Fruit fly (Drosophila melanogaster) whole organism, embryonic: ENCODE data around the gene Cep290.

Experiments used
- Antp ChIP-seq: fragments of 200-800 bp; sonication (Bioruptor generic); optimal IDR thresholded peaks from 3 replicates; lab custom pipeline; 2016; ENCODE audit warnings: missing biosample characterization, missing genetic modification characterization
- BEAF-32 ChIP-seq: fragments of 200-800 bp; sonication (Bioruptor generic); optimal IDR thresholded peaks from 3 replicates; lab custom pipeline; 2017; ENCODE audit warnings: missing biosample characterization, missing genetic modification characterization, mild to moderate bottlenecking, moderate library complexity, missing genetic modification reagents
- C15 ChIP-seq: fragments of 200-800 bp; sonication (Bioruptor generic); IDR thresholded peaks from 3 replicates; pipeline ENCODE4 v1.3.6; 2022; ENCODE audit warnings: missing biosample characterization, missing genetic modification characterization
- CG13624 ChIP-seq: fragments of 200-800 bp; sonication (Bioruptor generic); optimal IDR thresholded peaks from 2 replicates; lab custom pipeline; 2016; ENCODE audit warnings: missing biosample characterization, missing genetic modification characterization
- CG17359 ChIP-seq: fragments of 200-800 bp; sonication (Bioruptor generic); optimal IDR thresholded peaks from 3 replicates; lab custom pipeline; 2018; ENCODE audit warnings: missing biosample characterization, mild to moderate bottlenecking, missing genetic modification characterization, moderate library complexity
- CG17829 ChIP-seq: fragments of 200-800 bp; optimal IDR thresholded peaks from 2 replicates; lab custom pipeline; 2019; ENCODE audit warnings: missing biosample characterization, mild to moderate bottlenecking, missing genetic modification characterization, moderate library complexity
- CG17912 ChIP-seq: fragments of 200-800 bp; sonication (Bioruptor generic); optimal IDR thresholded peaks from 2 replicates; lab custom pipeline; 2018; ENCODE audit warnings: missing biosample characterization, mild to moderate bottlenecking, missing genetic modification characterization
- CG18764 ChIP-seq: fragments of 200-800 bp; sonication (Bioruptor generic); optimal IDR thresholded peaks from 3 replicates; lab custom pipeline; 2016; ENCODE audit warnings: missing biosample characterization, missing genetic modification characterization
- CG5180 ChIP-seq: fragments of 200-800 bp; sonication (Bioruptor generic); optimal IDR thresholded peaks from 3 replicates; lab custom pipeline; 2017; ENCODE audit warnings: missing biosample characterization, missing genetic modification characterization, mild to moderate bottlenecking, moderate library complexity, missing genetic modification reagents
- CG6683 ChIP-seq: fragments of 200-800 bp; sonication (Bioruptor generic); optimal IDR thresholded peaks from 2 replicates; lab custom pipeline; 2017; ENCODE audit warnings: missing biosample characterization, mild to moderate bottlenecking, missing genetic modification characterization, missing genetic modification reagents
- CG6765 ChIP-seq: fragments of 200-800 bp; sonication (Bioruptor generic); optimal IDR thresholded peaks from 3 replicates; lab custom pipeline; 2017; ENCODE audit warnings: missing biosample characterization, mild to moderate bottlenecking, missing genetic modification characterization
- CG7745 ChIP-seq: fragments of 200-800 bp; sonication (Bioruptor generic); optimal IDR thresholded peaks from 2 replicates; lab custom pipeline; 2018; ENCODE audit warnings: missing biosample characterization, mild to moderate bottlenecking, missing genetic modification characterization, moderate library complexity
- Chrac-16 ChIP-seq: fragments of 200-800 bp; sonication (Bioruptor generic); optimal IDR thresholded peaks from 3 replicates; lab custom pipeline; 2016; ENCODE audit warnings: missing biosample characterization, missing genetic modification characterization
- Dbx ChIP-seq: fragments of 200-800 bp; sonication (Bioruptor generic); IDR thresholded peaks from 3 replicates; pipeline ENCODE4 v1.3.6; 2022; ENCODE audit warnings: missing biosample characterization, missing genetic modification characterization
- Deaf1 ChIP-seq: fragments of 200-800 bp; optimal IDR thresholded peaks from 3 replicates; lab custom pipeline; 2019; ENCODE audit warnings: missing biosample characterization, mild to moderate bottlenecking, missing genetic modification characterization, moderate library complexity
- Doc3 ChIP-seq: fragments of 200-800 bp; sonication (Bioruptor generic); IDR thresholded peaks from 3 replicates; pipeline ENCODE4 v1.3.6; 2022; ENCODE audit warnings: missing biosample characterization, missing genetic modification characterization; ENCODE audit not compliant: partially characterized antibody
- Ets65A ChIP-seq: fragments of 200-800 bp; sonication (Bioruptor generic); peaks from one replicate; lab custom pipeline; 2016; ENCODE audit warnings: missing biosample characterization, missing genetic modification characterization
- Fer3 ChIP-seq: fragments of 200-800 bp; sonication (Bioruptor generic); optimal IDR thresholded peaks from 2 replicates; lab custom pipeline; 2018; ENCODE audit warnings: missing biosample characterization, mild to moderate bottlenecking, missing genetic modification characterization, moderate library complexity
- Lpt ChIP-seq: fragments of >200 bp; optimal IDR thresholded peaks from 2 replicates; lab custom pipeline; 2018; ENCODE audit warnings: missing biosample characterization, missing genetic modification characterization
- MBD-R2 ChIP-seq: fragments of 200-800 bp; sonication (Bioruptor generic); IDR thresholded peaks from 2 replicates; pipeline ENCODE4 v1.3.6; 2022; ENCODE audit warnings: missing biosample characterization, missing genetic modification characterization
- Nf-YB ChIP-seq: fragments of 200-800 bp; sonication (Bioruptor generic); optimal IDR thresholded peaks from 3 replicates; lab custom pipeline; 2019; ENCODE audit warnings: missing biosample characterization, mild to moderate bottlenecking, missing genetic modification characterization, moderate library complexity
- NfI ChIP-seq: fragments of 200-800 bp; sonication (Bioruptor generic); optimal IDR thresholded peaks from 3 replicates; lab custom pipeline; 2018; ENCODE audit warnings: missing biosample characterization, mild to moderate bottlenecking, missing genetic modification characterization, moderate library complexity
- Side ChIP-seq: fragments of 200-800 bp; sonication (Bioruptor generic); optimal IDR thresholded peaks from 2 replicates; lab custom pipeline; 2016; ENCODE audit warnings: missing biosample characterization, missing genetic modification characterization
- Sox100B ChIP-seq: fragments of 200-800 bp; sonication (Bioruptor generic); optimal IDR thresholded peaks from 3 replicates; lab custom pipeline; 2018; ENCODE audit warnings: missing biosample characterization, mild to moderate bottlenecking, missing genetic modification characterization
- TFAM ChIP-seq: fragments of 200-800 bp; sonication (Bioruptor generic); optimal IDR thresholded peaks from 2 replicates; lab custom pipeline; 2017; ENCODE audit warnings: missing biosample characterization, missing genetic modification characterization, inconsistent platforms
- Xbp1 ChIP-seq: fragments of 200-800 bp; sonication (Bioruptor generic); optimal IDR thresholded peaks from 3 replicates; lab custom pipeline; 2016; ENCODE audit warnings: missing biosample characterization, mild to moderate bottlenecking, missing genetic modification characterization
- abd-A ChIP-seq: fragments of 200-800 bp; sonication (Bioruptor generic); optimal IDR thresholded peaks from 3 replicates; lab custom pipeline; 2019; ENCODE audit warnings: missing biosample characterization, mild to moderate bottlenecking, missing genetic modification characterization, moderate library complexity
- bigmax ChIP-seq: fragments of 200-800 bp; sonication (Bioruptor generic); optimal IDR thresholded peaks from 2 replicates; lab custom pipeline; 2018; ENCODE audit warnings: missing biosample characterization, mild to moderate bottlenecking, missing genetic modification characterization
- br ChIP-seq: fragments of >200 bp; optimal IDR thresholded peaks from 2 replicates; lab custom pipeline; 2017
- chinmo ChIP-seq: fragments of 200-800 bp; sonication (Bioruptor generic); IDR thresholded peaks from 4 replicates; pipeline ENCODE4 v1.3.6; 2022; ENCODE audit warnings: missing biosample characterization, missing genetic modification characterization; ENCODE audit not compliant: partially characterized antibody
- croc ChIP-seq: fragments of 200-800 bp; sonication (Bioruptor generic); conservative IDR thresholded peaks from 3 replicates; pipeline ENCODE4 v1.3.6; 2022; ENCODE audit warnings: missing biosample characterization, missing genetic modification characterization
- cwo ChIP-seq: fragments of 200-800 bp; sonication (Bioruptor generic); optimal IDR thresholded peaks from 3 replicates; lab custom pipeline; 2017; ENCODE audit warnings: missing biosample characterization, missing genetic modification characterization, mild to moderate bottlenecking, moderate library complexity, missing genetic modification reagents
- disco-r ChIP-seq: fragments of 200-800 bp; sonication (Bioruptor generic); optimal IDR thresholded peaks from 2 replicates; lab custom pipeline; 2016; ENCODE audit warnings: missing biosample characterization, missing genetic modification characterization
- dpn ChIP-seq, 2 experiments: fragments of 200-800 bp; sonication (Bioruptor generic); optimal IDR thresholded peaks; 3 replicates each; lab custom pipeline; 2016; ENCODE audit warnings: missing biosample characterization in 2 of 2, missing genetic modification characterization in 2 of 2
- fd64A ChIP-seq: fragments of 200-800 bp; sonication (Bioruptor generic); optimal IDR thresholded peaks from 3 replicates; lab custom pipeline; 2018; ENCODE audit warnings: missing biosample characterization, mild to moderate bottlenecking, missing genetic modification characterization
- grn ChIP-seq: fragments of 200-800 bp; sonication (Bioruptor generic); optimal IDR thresholded peaks from 3 replicates; lab custom pipeline; 2017; ENCODE audit warnings: missing biosample characterization, missing genetic modification characterization
- ham ChIP-seq: fragments of 200-800 bp; sonication (Bioruptor generic); IDR thresholded peaks from 2 replicates; pipeline ENCODE4 v1.3.6; 2022; ENCODE audit warnings: missing biosample characterization, missing genetic modification characterization
- kay ChIP-seq: fragments of 200-800 bp; sonication (Bioruptor generic); optimal IDR thresholded peaks from 2 replicates; lab custom pipeline; 2016; ENCODE audit warnings: missing biosample characterization, missing genetic modification characterization
- oc ChIP-seq: fragments of 200-800 bp; sonication (Bioruptor generic); optimal IDR thresholded peaks from 2 replicates; lab custom pipeline; 2018; ENCODE audit warnings: missing biosample characterization, mild to moderate bottlenecking, missing genetic modification characterization, moderate library complexity
- otp ChIP-seq: fragments of 200-800 bp; sonication (Bioruptor generic); IDR thresholded peaks from 3 replicates; pipeline ENCODE4, ENCODE4 v1.3.6; 2022; ENCODE audit warnings: missing biosample characterization, missing genetic modification characterization
- prd ChIP-seq, 3 experiments: fragments of >200 bp in 2 of 3; fragments of 200-800 bp in 1 of 3; sonication (Bioruptor generic) in 1 of 3; optimal IDR thresholded peaks in 2 of 3; IDR thresholded peaks in 1 of 3; 2 replicates in 2 of 3; 3 replicates in 1 of 3; pipeline versions ENCODE4 v1.3.6 to Lab custom; 2017 to 2022; ENCODE audit warnings: missing biosample characterization in 1 of 3, missing genetic modification characterization in 1 of 3
- tin ChIP-seq: fragments of 200-800 bp; sonication (Bioruptor generic); optimal IDR thresholded peaks from 3 replicates; lab custom pipeline; 2016; ENCODE audit warnings: missing biosample characterization, missing genetic modification characterization
- tll ChIP-seq, 2 experiments: fragments of 200-800 bp in 1 of 2; fragments of >200 bp in 1 of 2; sonication (Bioruptor generic) in 1 of 2; optimal IDR thresholded peaks; 2 replicates each; lab custom pipeline; 2017 to 2019; ENCODE audit warnings: missing biosample characterization in 2 of 2, missing genetic modification characterization in 2 of 2, mild to moderate bottlenecking in 1 of 2, moderate library complexity in 1 of 2
- vvl ChIP-seq: fragments of 200-800 bp; sonication (Bioruptor generic); IDR thresholded peaks from 2 replicates; pipeline ENCODE4 v1.3.6; 2022; ENCODE audit warnings: missing biosample characterization, missing genetic modification characterization
- yki ChIP-seq: fragments of >200 bp; optimal IDR thresholded peaks from 3 replicates; lab custom pipeline; 2018

The Cep290 gene

dm6 chr3L:805642-806218, 38.0 kb upstream of the Cep290 start (continued):
- peak; percentile 21 for TF ChIP-seq Fer3 (tag; lab: Kevin White, UChicago)
- no peak for TF ChIP-seq C15 (GFP tag; lab: Robert Waterston, UW)
- TF ChIP-seq BEAF-32 (GFP tag; lab: Kevin White, UChicago) = no peak
- TF ChIP-seq fd64A = no peak
- TF ChIP-seq disco-r (GFP tag; lab: Kevin White, UChicago) = no peak

- TF ChIP-seq CG17912 = no peak
- no peak for TF ChIP-seq Antp (GFP tag; lab: Kevin White, UChicago)
- no peak for TF ChIP-seq Doc3 (GFP tag; lab: Robert Waterston, UW)
- TF ChIP-seq Lpt = no peak
Measured at dm6 chr3L:807456-807855, 36.3 kb upstream of the Cep290 start.

DNA sequence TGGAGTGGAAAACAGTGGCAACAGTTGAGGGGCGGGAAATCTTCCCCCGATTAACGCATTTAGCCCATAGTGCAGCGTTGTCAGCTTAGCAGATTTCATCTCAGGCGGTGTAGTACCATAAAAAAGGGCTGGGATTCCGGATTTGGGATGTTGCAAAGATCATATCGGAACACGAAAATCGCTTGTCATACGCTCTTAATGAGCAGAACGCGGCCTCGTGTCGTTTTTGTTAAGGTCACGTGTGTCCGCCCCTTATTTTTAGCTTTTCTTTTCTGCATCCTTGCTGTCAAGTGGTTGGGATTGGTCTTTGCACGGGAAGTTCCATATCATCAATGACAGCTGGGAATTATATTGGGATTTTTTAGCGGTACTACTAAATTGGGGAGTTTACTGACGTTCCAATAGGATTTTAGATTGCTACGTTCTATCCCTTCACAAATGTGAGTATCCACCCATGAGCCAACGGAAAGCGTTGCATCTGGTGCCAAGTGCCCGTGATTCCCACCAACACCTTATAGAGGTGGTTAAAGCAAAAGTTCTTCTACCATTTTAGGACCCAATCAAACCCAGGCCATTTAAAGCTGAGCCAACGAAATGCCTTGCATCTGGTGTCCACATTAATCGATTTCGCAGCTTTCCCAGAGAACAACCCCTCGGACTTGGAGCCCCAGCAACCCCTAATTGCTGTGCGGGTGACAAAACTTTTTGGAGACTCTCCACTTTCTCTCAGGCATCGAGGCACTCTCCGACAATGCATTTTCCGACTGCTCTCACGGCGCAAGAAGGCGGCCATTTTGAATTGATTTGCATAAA, 34.8 kb upstream of the Cep290 start:
- TF ChIP-seq tin (no peak), CG7745 (no peak), bigmax (GFP tag; lab: Kevin White, UChicago) (no peak), chinmo (GFP tag; lab: Robert Waterston, UW) (0 out of 4 replicates have a peak, but pooled peaks have one; percentile 34), MBD-R2 (GFP tag; lab: Robert Waterston, UW) (no peak), CG18764 (GFP tag; lab: Kevin White, UChicago) (no peak), CG5180 (GFP tag; lab: Kevin White, UChicago) (no peak), CG17359 (tag; lab: Kevin White, UChicago) (no peak), CG6683 (GFP tag; lab: Kevin White, UChicago) (no peak), NfI (GFP tag; lab: Kevin White, UChicago) (no peak), vvl (GFP tag; lab: Robert Waterston, UW) (peak; percentile 58; the same call in 1 of the 2 replicates), Side (GFP tag; lab: Kevin White, UChicago) (no peak), ham (GFP tag; lab: Robert Waterston, UW) (no peak), CG6765 (no peak), Dbx (GFP tag; lab: Robert Waterston, UW) (no peak), tll (GFP tag; optimal IDR thresholded peaks at IDR 0.05; lab: Kevin White, UChicago) (no peak), prd (optimal IDR thresholded peaks at IDR 0.05; lab: Kevin White, UChicago) (no peak), prd (GFP tag; IDR thresholded peaks at IDR 0.05; lab: Robert Waterston, UW) (no peak), Fer3 (tag; lab: Kevin White, UChicago) (no peak), Ets65A (peak; percentile 12), otp (GFP tag; lab: Robert Waterston, UW) (no peak), kay (no peak), Deaf1 (tag; lab: Kevin White, UChicago) (peak; percentile 64), Xbp1 (GFP tag; lab: Kevin White, UChicago) (no peak), abd-A (tag; lab: Kevin White, UChicago) (peak; percentile 6), CG17829 (no peak), Antp (GFP tag; lab: Kevin White, UChicago) (no peak), TFAM (GFP tag; lab: Kevin White, UChicago) (no peak), cwo (GFP tag; lab: Kevin White, UChicago) (no peak), br (no peak), Nf-YB (peak; percentile 84), yki (lab: Kevin White, UChicago) (no peak), oc (tag; lab: Kevin White, UChicago) (peak; percentile 33), grn (peak; percentile 28), croc (GFP tag; lab: Robert Waterston, UW) (no peak), Chrac-16 (GFP tag; lab: Kevin White, UChicago) (no peak), CG13624 (no peak), dpn (GFP tag; optimal IDR thresholded peaks at IDR 0.05; lab: Kevin White, UChicago) (no peak), Sox100B (GFP tag; lab: Kevin White, UChicago) (no peak)
